Worm (Caenorhabditis elegans): ENCODE measurements around the gene hadb-1.

The hadb-1 gene

DNA sequence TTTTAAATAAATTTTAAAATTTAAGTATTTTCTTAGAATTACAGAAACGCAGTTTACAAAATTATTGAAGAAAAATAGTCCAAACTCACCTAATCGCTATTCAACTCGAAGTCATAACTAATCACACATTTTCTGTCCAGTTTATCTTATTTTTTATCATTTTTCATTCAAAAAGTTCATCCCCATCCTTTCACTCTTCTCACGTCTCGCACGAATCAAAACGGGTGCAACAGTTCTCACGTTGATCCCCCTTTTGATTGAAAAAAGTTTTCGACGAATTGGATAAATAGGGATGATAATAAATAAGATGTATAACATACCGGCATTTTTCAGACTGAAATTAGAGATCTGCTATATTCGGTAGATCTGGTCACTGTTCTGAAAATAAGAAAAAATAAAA lies 21.4 kb upstream of the hadb-1 start:
- TF ChIP-seq unc-62 (GFP tag; optimal IDR thresholded peaks at IDR 0.05): no peak

DNA sequence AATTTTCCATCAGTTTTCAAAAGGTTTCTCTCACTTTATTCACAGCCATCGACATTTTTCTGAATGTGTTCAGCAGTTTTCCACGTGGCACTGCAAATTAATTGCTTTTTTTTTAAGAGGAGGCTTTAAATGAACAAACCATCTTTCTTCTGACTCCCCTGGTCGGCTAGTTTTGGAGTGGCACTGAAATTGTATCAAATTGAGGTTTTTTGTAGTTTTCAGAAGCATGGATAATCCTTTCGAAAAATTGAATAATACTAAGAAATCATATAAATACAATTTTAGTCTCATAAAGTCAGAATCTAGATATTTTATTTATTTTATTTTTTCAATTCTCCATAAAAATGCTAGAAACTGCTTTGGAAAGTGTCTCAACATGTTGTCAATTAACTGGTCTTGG lies 16.5 kb upstream of the hadb-1 start, which contains the start of gene B0303.16:
Gene B0303.16 (plus strand): TSS at position 301 of the 400 bp plus-strand sequence.
- TF ChIP-seq unc-62 (GFP tag; optimal IDR thresholded peaks at IDR 0.05): no peak

- TF ChIP-seq unc-62 (GFP tag; optimal IDR thresholded peaks at IDR 0.05): no peak
Observed at ce11 chrIII:8700289-8700957, 12.1 kb upstream of the hadb-1 start, which contains the start of the genes sdz-1 and vps-33.1. Gene sdz-1, minus strand, starts transcription at chrIII:8700339. Gene vps-33.1, plus strand, starts transcription at chrIII:8700927.

- no peak for TF ChIP-seq unc-62 (GFP tag; optimal IDR thresholded peaks at IDR 0.05)
Observed at ce11 chrIII:8697268-8697907, 9.1 kb upstream of the hadb-1 start.

DNA sequence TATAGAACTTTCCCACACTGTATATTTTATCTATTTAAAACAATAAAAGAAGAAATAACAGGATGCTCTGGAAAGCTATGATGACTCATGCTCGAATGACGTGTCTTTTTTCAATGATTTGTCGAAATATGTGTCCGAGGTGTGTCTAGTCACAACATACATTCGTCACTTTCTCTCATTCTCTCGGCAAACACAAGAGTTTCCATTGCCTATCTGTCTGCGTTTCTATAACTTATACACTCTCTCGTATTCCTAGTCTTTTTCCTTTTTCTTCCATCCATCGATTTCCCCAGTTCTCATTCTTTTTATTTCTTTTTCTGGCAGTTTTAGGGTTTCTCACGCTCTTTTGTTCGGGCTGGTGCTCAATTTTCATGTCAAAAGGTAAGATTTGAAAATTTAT lies 8.4 kb upstream of the hadb-1 start:
- TF ChIP-seq unc-62 (GFP tag; optimal IDR thresholded peaks at IDR 0.05): no peak

DNA sequence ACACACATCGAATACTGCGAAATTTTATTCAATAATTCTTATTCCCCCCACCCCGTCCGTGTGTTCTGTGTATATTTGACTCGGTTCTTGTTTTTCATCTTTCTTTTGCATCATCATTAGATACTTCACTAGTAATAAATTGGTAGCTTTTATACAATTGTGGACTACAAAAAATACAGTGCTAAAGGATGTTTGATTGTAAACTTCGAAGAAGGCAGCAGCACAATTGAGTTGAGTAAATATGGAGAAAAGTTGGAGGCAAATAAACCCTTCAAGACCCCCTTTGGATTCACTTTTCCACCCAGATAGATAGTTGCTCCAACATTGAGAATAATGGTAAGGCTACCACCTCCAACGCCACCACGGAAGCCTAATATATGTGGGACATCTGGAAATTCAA lies 5.0 kb upstream of the hadb-1 start, which contains the start of gene B0303.7:
Gene B0303.7 (plus strand): TSS at position 301 of the 400 bp plus-strand sequence.
- TF ChIP-seq unc-62 (GFP tag; optimal IDR thresholded peaks at IDR 0.05): no peak

DNA sequence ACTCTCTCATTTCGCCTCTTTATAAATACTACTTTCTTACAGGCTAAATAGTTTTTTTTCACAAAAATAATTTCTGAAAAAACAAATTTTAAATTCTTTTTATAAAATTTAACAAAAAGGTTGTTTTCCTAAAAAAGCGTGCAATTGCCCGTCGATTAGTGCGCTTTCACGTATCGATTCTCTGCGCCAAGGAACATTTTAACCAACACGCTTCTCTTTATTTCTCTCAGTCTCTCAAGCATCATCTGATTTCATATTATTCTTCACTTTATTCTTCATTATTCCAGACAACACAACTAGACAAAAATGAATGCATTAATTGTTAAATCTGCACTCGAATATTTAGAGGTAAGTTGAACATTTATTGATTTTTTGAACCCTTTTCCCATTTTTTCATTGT lies 1.4 kb upstream of the hadb-1 start, which contains the start of gene B0303.4:
Gene B0303.4 (plus strand): TSS at position 196 of the 400 bp plus-strand sequence.
- no peak for TF ChIP-seq unc-62 (GFP tag; optimal IDR thresholded peaks at IDR 0.05)

DNA sequence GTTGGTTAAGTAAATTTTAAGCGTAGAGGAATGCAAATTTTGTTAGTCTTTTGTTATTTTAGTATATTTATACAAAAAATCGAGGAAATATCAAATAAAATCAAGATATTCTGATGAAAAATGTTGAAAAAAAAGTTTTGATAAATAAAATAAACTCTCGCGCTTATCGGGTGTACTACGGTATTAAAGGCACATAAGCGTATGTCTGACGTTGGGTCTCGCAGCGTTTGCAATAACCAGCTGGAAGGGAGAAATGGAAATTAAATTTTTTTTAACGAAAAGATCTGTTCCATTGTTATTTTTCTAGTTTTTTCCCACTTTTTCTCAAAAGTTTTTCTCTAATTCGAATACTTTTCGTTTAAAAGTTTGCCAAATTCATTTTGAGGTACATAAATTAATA lies 855 bp upstream of the hadb-1 start:
- no peak for TF ChIP-seq unc-62 (GFP tag; optimal IDR thresholded peaks at IDR 0.05)

DNA sequence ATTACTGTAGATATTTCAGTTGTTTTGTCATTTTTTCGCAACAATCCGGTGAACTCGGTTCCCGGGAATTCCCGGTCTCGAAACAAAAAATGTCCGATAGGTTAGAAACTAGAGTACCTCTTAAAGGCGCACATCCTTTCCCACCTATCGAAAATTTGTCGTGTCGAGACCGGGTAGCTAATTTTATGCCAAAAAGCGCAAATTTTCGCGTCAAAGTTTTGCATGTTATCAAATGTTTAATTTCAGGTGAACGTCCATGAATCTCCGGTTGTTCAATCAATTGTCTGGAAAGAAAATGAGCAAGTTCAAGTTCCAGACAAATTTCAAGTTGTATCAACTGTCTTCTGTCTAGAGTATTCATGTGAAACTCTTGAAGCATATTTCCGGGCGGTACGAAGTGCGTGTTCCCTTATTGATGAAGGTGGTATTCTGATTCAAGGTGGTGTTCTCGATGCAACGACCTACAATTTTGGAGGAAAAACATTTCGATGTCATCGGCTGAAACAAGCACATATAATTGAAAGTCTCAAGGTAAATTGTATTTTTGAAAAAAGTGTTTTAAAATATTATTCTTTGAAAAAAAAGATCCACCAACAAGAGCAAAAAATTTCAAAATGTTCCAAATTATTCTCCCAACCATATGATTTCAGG lies 2.6 kb downstream of the hadb-1 start:
- no peak for TF ChIP-seq unc-62 (GFP tag; optimal IDR thresholded peaks at IDR 0.05)

- TF ChIP-seq unc-62 (GFP tag; optimal IDR thresholded peaks at IDR 0.05): no peak
Observed at ce11 chrIII:8684421-8684820, 3.9 kb downstream of the hadb-1 start, which contains the start of gene anmt-1. Gene anmt-1, plus strand, starts transcription at chrIII:8684808.

- TF ChIP-seq unc-62 (GFP tag; optimal IDR thresholded peaks at IDR 0.05): no peak
Observed at ce11 chrIII:8683679-8684263, 4.5 kb downstream of the hadb-1 start, which contains the start of gene fli-1. Gene fli-1, minus strand, starts transcription at chrIII:8683736.

ce11 chrIII:8678371-8678770 lies 9.9 kb downstream of the hadb-1 start:
- no peak for TF ChIP-seq unc-62 (GFP tag; optimal IDR thresholded peaks at IDR 0.05)

- TF ChIP-seq unc-62 (GFP tag; optimal IDR thresholded peaks at IDR 0.05): no peak
Observed at ce11 chrIII:8674980-8675485, 13.3 kb downstream of the hadb-1 start, which contains the start of gene pgl-2. Gene pgl-2, minus strand, starts transcription at chrIII:8675435.

- no peak for TF ChIP-seq unc-62 (GFP tag; optimal IDR thresholded peaks at IDR 0.05)
Observed at ce11 chrIII:8668717-8669116, 19.6 kb downstream of the hadb-1 start.

DNA sequence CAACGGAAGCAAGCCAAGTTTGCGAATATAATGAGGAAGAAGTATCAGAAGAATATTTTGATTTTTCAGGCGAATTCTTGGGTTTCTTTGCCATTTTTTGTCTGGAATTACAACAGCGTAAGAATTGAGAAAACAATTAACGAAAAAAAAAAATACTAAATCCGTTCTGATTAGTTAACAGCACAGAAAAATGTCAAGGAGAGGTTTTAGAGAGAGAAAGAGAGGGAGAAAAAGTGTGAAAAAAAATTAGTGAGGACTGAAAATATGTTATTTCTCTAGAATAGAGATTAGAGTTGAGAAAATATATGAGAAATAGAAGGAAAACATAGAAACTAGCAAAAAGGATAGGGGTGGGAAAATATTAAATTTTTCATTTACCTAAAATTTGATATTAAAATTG lies 20.9 kb downstream of the hadb-1 start, which contains the start of gene dpy-19:
Gene dpy-19 (minus strand): TSS at position 101 of the 400 bp plus-strand sequence.
- no peak for TF ChIP-seq unc-62 (GFP tag; optimal IDR thresholded peaks at IDR 0.05)
